Worm (Caenorhabditis elegans) whole organism, midembryonic: Measurements from ENCODE around the gene rhi-1.

Experiments used
- T22C8.4 ChIP-seq: fragments of 200-800 bp; sonication (Bioruptor generic); IDR thresholded peaks from 2 replicates; pipeline ENCODE4 v1.3.6; 2022; ENCODE audit warnings: missing genetic modification characterization, missing compliant biosample characterization
- flt-1 ChIP-seq: fragments of 200-800 bp; sonication (Bioruptor generic); IDR thresholded peaks from 2 replicates; pipeline ENCODE4 v1.3.6; 2022; ENCODE audit warnings: missing genetic modification characterization, missing compliant biosample characterization
- klf-2 ChIP-seq: fragments of 200-800 bp; sonication (Bioruptor generic); conservative IDR thresholded peaks from 2 replicates; pipeline ENCODE4 v1.3.6; 2022; ENCODE audit warnings: missing genetic modification reagents, missing genetic modification characterization, missing compliant biosample characterization
- med-1 ChIP-seq: sonication (generic microtip); optimal IDR thresholded peaks from 2 replicates; lab custom pipeline; 2017; ENCODE audit warnings: missing genetic modification characterization, mild to moderate bottlenecking, missing compliant biosample characterization, antibody characterized with exemption, missing genetic modification reagents; ENCODE audit not compliant: insufficient read depth
- ref-1 ChIP-seq: fragments of 200-800 bp; sonication (Bioruptor generic); conservative IDR thresholded peaks from 2 replicates; pipeline ENCODE4 v1.3.6; 2022; ENCODE audit warnings: missing genetic modification reagents, missing genetic modification characterization, missing compliant biosample characterization
- tab-1 ChIP-seq: fragments of 200-800 bp; sonication (Bioruptor generic); IDR thresholded peaks from 2 replicates; pipeline ENCODE4 v1.3.6; 2022; ENCODE audit warnings: missing genetic modification characterization, missing compliant biosample characterization
- ztf-29 ChIP-seq: fragments of 200-800 bp; sonication (Bioruptor generic); IDR thresholded peaks from 2 replicates; pipeline ENCODE4 v1.3.6; 2022; ENCODE audit warnings: missing genetic modification reagents, missing genetic modification characterization, missing compliant biosample characterization

DNA sequence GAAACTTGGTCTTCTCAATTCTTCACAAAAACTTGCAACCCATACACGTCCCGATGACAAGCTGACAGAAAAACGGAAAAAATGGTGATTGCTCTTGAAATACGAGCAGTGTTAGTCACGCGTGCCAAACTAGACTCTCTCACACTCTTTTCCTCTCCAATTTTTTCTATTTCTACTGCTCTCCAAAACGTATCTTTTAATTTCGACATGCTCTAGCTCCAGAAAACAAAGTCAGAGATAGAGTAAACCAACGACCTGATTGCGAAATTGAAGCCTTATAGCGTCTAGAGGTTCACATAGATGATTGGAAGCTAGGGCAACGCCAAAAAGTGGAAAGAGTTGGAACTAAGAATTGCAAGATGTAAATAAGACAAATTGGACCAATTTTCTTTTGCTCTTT is 17.9 kb upstream of the rhi-1 start:
- no peak for TF ChIP-seq T22C8.4
- TF ChIP-seq ztf-29, result no peak
- TF ChIP-seq klf-2 (GFP tag; lab: Robert Waterston, UW), result no peak
- TF ChIP-seq tab-1, result no peak
- TF ChIP-seq flt-1 (GFP tag; lab: Robert Waterston, UW), result no peak
- TF ChIP-seq ref-1 (GFP tag; lab: Robert Waterston, UW), result no peak
- TF ChIP-seq med-1 (GFP tag; lab: Kevin White, UChicago), result no peak
